Worm (Caenorhabditis elegans) whole organism, young adult: ENCODE results near the gene B0280.17.

ENCODE experiments used
- B0336.3 ChIP-seq: fragments of 200-800 bp; sonication (Bioruptor generic); IDR thresholded peaks from 2 replicates; pipeline ENCODE4 v1.3.6; 2022; ENCODE audit warnings: missing genetic modification characterization, missing compliant biosample characterization
- D2030.7 ChIP-seq: fragments of 200-800 bp; sonication (Bioruptor generic); IDR thresholded peaks from 2 replicates; pipeline ENCODE4 v1.3.6; 2022; ENCODE audit warnings: missing genetic modification reagents, missing genetic modification characterization, missing compliant biosample characterization
- F10E7.11 ChIP-seq: sonication (generic microtip); optimal IDR thresholded peaks from 2 replicates; lab custom pipeline; 2017; ENCODE audit warnings: mild to moderate bottlenecking, missing genetic modification characterization, moderate library complexity, missing compliant biosample characterization
- F23B12.7 ChIP-seq: sonication (generic microtip); optimal IDR thresholded peaks from 2 replicates; lab custom pipeline; 2017; ENCODE audit warnings: missing genetic modification characterization, mild to moderate bottlenecking, missing compliant biosample characterization, antibody characterized with exemption, moderate library complexity; ENCODE audit not compliant: insufficient read depth
- F37B4.10 ChIP-seq: fragments of 200-800 bp; sonication (Bioruptor generic); IDR thresholded peaks from 2 replicates; pipeline ENCODE4 v1.3.6; 2022; ENCODE audit warnings: missing genetic modification characterization, missing compliant biosample characterization
- F39B2.1 ChIP-seq: fragments of 200-800 bp; sonication (Bioruptor generic); IDR thresholded peaks from 2 replicates; pipeline ENCODE4 v1.3.6; 2022; ENCODE audit warnings: missing genetic modification reagents, missing genetic modification characterization, missing compliant biosample characterization
- F57A8.1 ChIP-seq: fragments of 200-800 bp; sonication (Bioruptor generic); optimal IDR thresholded peaks from 2 replicates; lab custom pipeline; 2018; ENCODE audit warnings: mild to moderate bottlenecking, missing genetic modification characterization, moderate library complexity, missing compliant biosample characterization
- F57C9.4 ChIP-seq: sonication (generic microtip); optimal IDR thresholded peaks from 2 replicates; lab custom pipeline; 2017; ENCODE audit warnings: mild to moderate bottlenecking, missing genetic modification characterization, missing compliant biosample characterization
- K12H6.12 ChIP-seq: fragments of 200-800 bp; sonication (Bioruptor generic); optimal IDR thresholded peaks from 2 replicates; lab custom pipeline; 2018; ENCODE audit warnings: mild to moderate bottlenecking, missing genetic modification characterization, missing compliant biosample characterization
- T07F8.4 ChIP-seq: sonication (generic microtip); optimal IDR thresholded peaks from 2 replicates; lab custom pipeline; 2016; ENCODE audit warnings: mild to moderate bottlenecking, missing genetic modification characterization, moderate library complexity, missing compliant biosample characterization
- Y53G8AR.9 ChIP-seq: fragments of 200-800 bp; sonication (Bioruptor generic); conservative IDR thresholded peaks from 2 replicates; pipeline ENCODE4 v1.3.6; 2022; ENCODE audit warnings: missing genetic modification reagents, missing genetic modification characterization, missing compliant biosample characterization
- Y67H2A.10 ChIP-seq: fragments of 200-800 bp; sonication (Bioruptor generic); conservative IDR thresholded peaks from 2 replicates; pipeline ENCODE4 v1.3.6; 2022; ENCODE audit warnings: missing genetic modification reagents, missing genetic modification characterization, missing compliant biosample characterization
- Y95B8A.8 ChIP-seq: fragments of 200-800 bp; sonication (Bioruptor generic); IDR thresholded peaks from 2 replicates; pipeline ENCODE4 v1.3.6; 2022; ENCODE audit warnings: missing genetic modification reagents, missing genetic modification characterization, missing compliant biosample characterization
- aptf-2 ChIP-seq: fragments of 200-800 bp; sonication (Bioruptor generic); conservative IDR thresholded peaks from 2 replicates; pipeline ENCODE4 v1.3.6; 2022; ENCODE audit warnings: missing genetic modification reagents, missing genetic modification characterization, missing compliant biosample characterization
- atf-7 ChIP-seq: sonication (generic microtip); optimal IDR thresholded peaks from 2 replicates; lab custom pipeline; 2017; ENCODE audit warnings: mild to moderate bottlenecking, missing genetic modification characterization, missing compliant biosample characterization
- attf-6 ChIP-seq: fragments of 200-800 bp; sonication (Bioruptor generic); IDR thresholded peaks from 2 replicates; pipeline ENCODE4 v1.3.6; 2022; ENCODE audit warnings: missing genetic modification reagents, missing genetic modification characterization, missing compliant biosample characterization
- bed-1 ChIP-seq: fragments of 200-800 bp; sonication (Bioruptor generic); IDR thresholded peaks from 2 replicates; pipeline ENCODE4 v1.3.6; 2022; ENCODE audit warnings: missing genetic modification reagents, missing genetic modification characterization, missing compliant biosample characterization
- bed-2 ChIP-seq: fragments of 200-800 bp; sonication (Bioruptor generic); IDR thresholded peaks from 2 replicates; pipeline ENCODE4 v1.3.6; 2022; ENCODE audit warnings: missing genetic modification reagents, missing genetic modification characterization, missing compliant biosample characterization
- cebp-2 ChIP-seq: fragments of 200-800 bp; sonication (Bioruptor generic); IDR thresholded peaks from 2 replicates; pipeline ENCODE4 v1.3.6; 2022; ENCODE audit warnings: missing genetic modification characterization, missing compliant biosample characterization
- ceh-79 ChIP-seq: sonication (generic microtip); optimal IDR thresholded peaks from 2 replicates; lab custom pipeline; 2017; ENCODE audit warnings: mild to moderate bottlenecking, missing genetic modification characterization, missing compliant biosample characterization
- ceh-91 ChIP-seq: fragments of 200-800 bp; sonication (Bioruptor generic); IDR thresholded peaks from 2 replicates; pipeline ENCODE4 v1.3.6; 2022; ENCODE audit warnings: missing genetic modification reagents, missing genetic modification characterization, missing compliant biosample characterization
- chd-7 ChIP-seq: sonication (generic microtip); optimal IDR thresholded peaks from 2 replicates; lab custom pipeline; 2016; ENCODE audit warnings: mild to moderate bottlenecking, missing genetic modification characterization, moderate library complexity, missing compliant biosample characterization
- dox-1 ChIP-seq: fragments of 200-800 bp; sonication (Bioruptor generic); IDR thresholded peaks from 2 replicates; pipeline ENCODE4 v1.3.6; 2022; ENCODE audit warnings: missing genetic modification reagents, missing genetic modification characterization, missing compliant biosample characterization
- dpl-1 ChIP-seq: fragments of 150-350 bp; optimal IDR thresholded peaks from 2 replicates; lab custom pipeline; 2014; ENCODE audit warnings: missing biosample characterization, missing genetic modification reagents, missing genetic modification characterization
- efl-1 ChIP-seq: fragments of 150-350 bp; optimal IDR thresholded peaks from 2 replicates; lab custom pipeline; 2014; ENCODE audit warnings: missing biosample characterization, missing genetic modification reagents, missing genetic modification characterization
- ekl-4 ChIP-seq: fragments of 200-800 bp; sonication (Bioruptor generic); IDR thresholded peaks from 2 replicates; pipeline ENCODE4 v1.3.6; 2022; ENCODE audit warnings: missing genetic modification reagents, missing genetic modification characterization, missing compliant biosample characterization
- fkh-3 ChIP-seq: sonication (generic microtip); optimal IDR thresholded peaks from 2 replicates; lab custom pipeline; 2016; ENCODE audit warnings: mild to moderate bottlenecking, missing genetic modification characterization, missing compliant biosample characterization
- hlh-12 ChIP-seq: sonication (generic microtip); optimal IDR thresholded peaks from 2 replicates; lab custom pipeline; 2016; ENCODE audit warnings: missing genetic modification characterization, missing compliant biosample characterization
- hmg-1.2 ChIP-seq: fragments of 200-800 bp; sonication (Bioruptor generic); IDR thresholded peaks from 2 replicates; pipeline ENCODE4 v1.3.6; 2022; ENCODE audit warnings: missing genetic modification reagents, missing genetic modification characterization, missing compliant biosample characterization
- lin-26 ChIP-seq: fragments of 200-800 bp; sonication (Bioruptor generic); IDR thresholded peaks from 2 replicates; pipeline ENCODE4 v1.3.6; 2022; ENCODE audit warnings: missing genetic modification reagents, missing genetic modification characterization, missing compliant biosample characterization
- lin-35 ChIP-seq, 3 experiments: fragments of 150-350 bp in 2 of 3; sonication (generic microtip) in 1 of 3; optimal IDR thresholded peaks; 2 replicates each; lab custom pipeline; 2014 to 2018; ENCODE audit warnings: missing biosample characterization in 3 of 3, missing genetic modification characterization in 3 of 3, missing genetic modification reagents in 3 of 3
- lsl-1 ChIP-seq: fragments of 200-800 bp; sonication (Bioruptor generic); optimal IDR thresholded peaks from 2 replicates; lab custom pipeline; 2018; ENCODE audit warnings: mild to moderate bottlenecking, missing genetic modification characterization, moderate library complexity, missing compliant biosample characterization
- madf-10 ChIP-seq: sonication (generic microtip); optimal IDR thresholded peaks from 2 replicates; lab custom pipeline; 2016; ENCODE audit warnings: mild to moderate bottlenecking, missing genetic modification characterization, missing compliant biosample characterization
- madf-8 ChIP-seq: fragments of 200-800 bp; sonication (Bioruptor generic); conservative IDR thresholded peaks from 2 replicates; pipeline ENCODE4 v1.3.6; 2022; ENCODE audit warnings: missing genetic modification reagents, missing genetic modification characterization, missing compliant biosample characterization
- mes-4 ChIP-seq: sonication (generic microtip); optimal IDR thresholded peaks from 2 replicates; lab custom pipeline; 2016; ENCODE audit warnings: missing genotype, missing genetic modification characterization, missing compliant biosample characterization
- mxl-1 ChIP-seq: sonication (generic microtip); optimal IDR thresholded peaks from 2 replicates; lab custom pipeline; 2016; ENCODE audit warnings: missing genetic modification characterization, missing compliant biosample characterization
- nhr-179 ChIP-seq: sonication (generic microtip); optimal IDR thresholded peaks from 2 replicates; lab custom pipeline; 2016; ENCODE audit warnings: mild to moderate bottlenecking, missing genetic modification characterization, missing compliant biosample characterization
- nhr-80 ChIP-seq: sonication (generic microtip); optimal IDR thresholded peaks from 2 replicates; lab custom pipeline; 2016; ENCODE audit warnings: missing genetic modification characterization, missing compliant biosample characterization
- nhr-90 ChIP-seq: sonication (generic microtip); optimal IDR thresholded peaks from 2 replicates; lab custom pipeline; 2016; ENCODE audit warnings: missing genotype, mild to moderate bottlenecking, missing genetic modification characterization, missing compliant biosample characterization
- rec-8 ChIP-seq, 2 experiments: sonication (generic microtip); optimal IDR thresholded peaks; 2 replicates each; lab custom pipeline; 2016; ENCODE audit warnings: mild to moderate bottlenecking in 2 of 2, missing genetic modification characterization in 2 of 2, missing genetic modification reagents in 2 of 2, missing genotype in 2 of 2, missing biosample characterization in 1 of 2, missing compliant biosample characterization in 1 of 2, moderate library complexity in 1 of 2
- repo-1 ChIP-seq: sonication (generic microtip); optimal IDR thresholded peaks from 2 replicates; lab custom pipeline; 2017; ENCODE audit warnings: mild to moderate bottlenecking, missing genetic modification characterization, missing compliant biosample characterization
- snpc-1.1 ChIP-seq: sonication (generic microtip); optimal IDR thresholded peaks from 2 replicates; lab custom pipeline; 2017; ENCODE audit warnings: missing genetic modification characterization, mild to moderate bottlenecking, missing compliant biosample characterization, antibody characterized with exemption, moderate library complexity, missing genotype, missing genetic modification reagents; ENCODE audit not compliant: insufficient read depth
- tbx-9 ChIP-seq: sonication (generic microtip); optimal IDR thresholded peaks from 2 replicates; lab custom pipeline; 2016; ENCODE audit warnings: borderline replicate concordance, missing genetic modification characterization, inconsistent platforms, missing compliant biosample characterization
- tlf-1 ChIP-seq: fragments of 200-800 bp; sonication (Bioruptor generic); optimal IDR thresholded peaks from 2 replicates; lab custom pipeline; 2018; ENCODE audit warnings: mild to moderate bottlenecking, missing genetic modification characterization, missing compliant biosample characterization
- unc-130 ChIP-seq: sonication (generic microtip); optimal IDR thresholded peaks from 2 replicates; lab custom pipeline; 2016; ENCODE audit warnings: missing genetic modification reagents, missing genetic modification characterization, missing compliant biosample characterization
- unc-62 ChIP-seq: fragments of 150-350 bp; optimal IDR thresholded peaks from 2 replicates; lab custom pipeline; 2014; ENCODE audit warnings: missing biosample characterization, missing genetic modification reagents, missing genetic modification characterization
- ztf-25 ChIP-seq: fragments of 200-800 bp; sonication (Bioruptor generic); IDR thresholded peaks from 2 replicates; pipeline ENCODE4 v1.3.6; 2022; ENCODE audit warnings: missing genetic modification reagents, missing genetic modification characterization, missing compliant biosample characterization
- ztf-28 ChIP-seq: fragments of 200-800 bp; sonication (Bioruptor generic); IDR thresholded peaks from 2 replicates; pipeline ENCODE4 v1.3.6; 2022; ENCODE audit warnings: missing genetic modification reagents, missing genetic modification characterization, missing compliant biosample characterization

Gene B0280.17

DNA sequence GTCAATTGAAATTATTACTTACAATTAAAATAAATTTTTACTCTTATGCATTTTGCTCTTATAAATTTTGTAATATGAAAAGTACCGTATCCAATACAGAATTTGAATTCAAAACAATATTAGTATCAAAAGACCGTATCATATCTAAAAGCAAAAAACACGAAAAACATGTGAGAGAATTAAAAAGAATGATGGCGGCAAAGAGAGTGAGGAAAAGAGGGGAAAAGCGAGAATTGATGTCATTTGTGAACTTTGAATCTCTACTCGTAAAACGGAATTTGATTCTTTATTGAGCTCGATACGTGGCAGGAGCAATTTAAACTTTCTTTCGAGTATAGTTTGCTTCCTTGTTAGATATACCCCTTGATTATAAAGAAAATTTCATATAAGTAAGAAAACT is 18.6 kb upstream of the B0280.17 start:
- TF ChIP-seq unc-62, result no peak
- no peak for TF ChIP-seq ztf-28 (GFP tag; lab: Robert Waterston, UW)
- TF ChIP-seq atf-7 (tag; lab: Kevin White, UChicago), result no peak
- no peak for TF ChIP-seq madf-8 (GFP tag; lab: Robert Waterston, UW)
- peak; percentile 4; the same call in 1 of the 2 replicates for TF ChIP-seq hmg-1.2 (GFP tag; lab: Robert Waterston, UW)
- TF ChIP-seq ekl-4 (GFP tag; lab: Robert Waterston, UW), result no peak
- no peak for TF ChIP-seq bed-2 (GFP tag; lab: Robert Waterston, UW)
- TF ChIP-seq nhr-80 (tag; lab: Kevin White, UChicago), result no peak
- no peak for TF ChIP-seq F10E7.11 (tag; lab: Kevin White, UChicago)
- TF ChIP-seq lsl-1 (GFP tag; lab: Kevin White, UChicago), result no peak
- no peak for TF ChIP-seq K12H6.12
- TF ChIP-seq Y53G8AR.9 (GFP tag; lab: Robert Waterston, UW), result no peak
- TF ChIP-seq bed-1, result no peak
- no peak for TF ChIP-seq dox-1
- no peak for TF ChIP-seq F39B2.1 (GFP tag; lab: Robert Waterston, UW)
- 0 out of 2 replicates have a peak, but pooled peaks have one; percentile 23 for TF ChIP-seq lin-26 (GFP tag; lab: Robert Waterston, UW)

DNA sequence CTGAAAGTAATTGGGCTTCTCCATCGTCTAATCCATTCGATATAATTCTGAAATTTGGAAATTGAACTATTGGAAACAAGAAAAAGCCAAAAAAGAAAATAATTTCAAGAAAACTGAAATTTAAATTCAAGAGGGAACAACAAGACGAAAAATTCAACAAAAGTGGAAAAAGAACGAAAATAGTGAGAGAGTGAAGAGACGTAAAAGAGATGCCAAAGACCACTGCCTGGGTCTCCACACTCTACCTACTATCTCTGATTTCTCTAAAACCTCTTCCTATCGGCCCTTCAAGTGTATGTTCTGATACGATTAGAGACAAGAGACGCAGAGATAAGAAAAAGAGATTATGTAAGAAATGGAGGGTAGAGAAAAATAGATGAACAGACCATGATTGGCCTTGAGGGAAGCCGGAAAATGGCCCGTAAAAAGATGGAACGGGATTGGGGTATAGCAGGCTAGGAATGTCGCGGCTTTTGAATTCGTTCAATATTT is 17.9 kb upstream of the B0280.17 start, which contains the start of gene ogt-1:
ogt-1 (minus strand) TSS at position 51 of the 492 bp plus-strand sequence.
- TF ChIP-seq lin-35 (GFP tag; optimal IDR thresholded peaks at IDR 0.05; lab: Kevin White, UChicago) (peak in 1 of 3 experiments; percentile 71), tlf-1 (no peak), snpc-1.1 (no peak), D2030.7 (GFP tag; lab: Robert Waterston, UW) (no peak), ztf-28 (GFP tag; lab: Robert Waterston, UW) (no peak), T07F8.4 (no peak), chd-7 (peak; percentile 25), unc-130 (GFP tag; lab: Kevin White, UChicago) (no peak), Y67H2A.10 (GFP tag; lab: Robert Waterston, UW) (no peak), mes-4 (tag; lab: Kevin White, UChicago) (no peak), F37B4.10 (no peak), Y95B8A.8 (GFP tag; lab: Robert Waterston, UW) (no peak), Y53G8AR.9 (GFP tag; lab: Robert Waterston, UW) (0 out of 2 replicates have a peak, but pooled peaks have one; percentile 48), efl-1 (GFP tag; lab: Kevin White, UChicago) (no peak), aptf-2 (GFP tag; lab: Robert Waterston, UW) (peak; percentile 59), cebp-2 (no peak), tbx-9 (tag; lab: Kevin White, UChicago) (no peak), fkh-3 (tag; lab: Kevin White, UChicago) (no peak), ceh-91 (no peak), ceh-79 (no peak), rec-8 (tag; optimal IDR thresholded peaks at IDR 0.05; lab: Kevin White, UChicago) (no peak), B0336.3 (0 out of 2 replicates have a peak, but pooled peaks have one; percentile 38), nhr-90 (tag; lab: Kevin White, UChicago) (no peak), madf-10 (tag; lab: Kevin White, UChicago) (peak; percentile 5), atf-7 (tag; lab: Kevin White, UChicago) (peak; percentile 75), nhr-179 (no peak), ztf-25 (no peak), hlh-12 (tag; lab: Kevin White, UChicago) (no peak), mxl-1 (tag; lab: Kevin White, UChicago) (no peak), F57C9.4 (no peak), attf-6 (GFP tag; lab: Robert Waterston, UW) (no peak), F57A8.1 (GFP tag; lab: Kevin White, UChicago) (no peak), repo-1 (peak; percentile 4), dpl-1 (no peak), F23B12.7 (tag; lab: Kevin White, UChicago) (no peak)
